Worm (Caenorhabditis elegans) whole organism, early embryonic: ENCODE measurements around the gene Y53C12A.6.

Experiments used
- ama-1 ChIP-seq: fragments of 150-350 bp; optimal IDR thresholded peaks from 2 replicates; lab custom pipeline; 2014
- pes-1 ChIP-seq: fragments of 200-800 bp; sonication (Bioruptor generic); IDR thresholded peaks from 2 replicates; pipeline ENCODE4 v1.3.6; 2022; ENCODE audit warnings: missing genetic modification reagents, missing genetic modification characterization, missing compliant biosample characterization

ce11 chrII:9708835-9709299 is 8.9 kb downstream of the Y53C12A.6 start, which contains the start of gene glt-5:
- TF ChIP-seq pes-1 (GFP tag; lab: Robert Waterston, UW) (no peak), ama-1 (no peak)
